Fruit fly (Drosophila melanogaster) whole organism, prepupa: Measurements from ENCODE around the gene Traf-like.
A peak's percentile ranks its signal among the peaks of the same experiment; 100 is the strongest.

Source experiments
- CG10631 ChIP-seq: fragments of 200-800 bp; sonication (Bioruptor generic); optimal IDR thresholded peaks from 2 replicates; lab custom pipeline; 2016; ENCODE audit warnings: missing biosample characterization, missing genetic modification characterization
- CG10669 ChIP-seq: fragments of 200-800 bp; sonication (Bioruptor generic); optimal IDR thresholded peaks from 3 replicates; lab custom pipeline; 2018; ENCODE audit warnings: missing biosample characterization, mild to moderate bottlenecking, missing genetic modification characterization, moderate library complexity
- CG11294 ChIP-seq: fragments of 200-800 bp; sonication (Bioruptor generic); IDR thresholded peaks from 2 replicates; pipeline ENCODE4 v1.3.6; 2022; ENCODE audit warnings: missing biosample characterization, missing genetic modification characterization
- CG11762 ChIP-seq: fragments of 200-800 bp; sonication (Bioruptor generic); optimal IDR thresholded peaks from 3 replicates; lab custom pipeline; 2016; ENCODE audit warnings: missing biosample characterization, missing genetic modification characterization; ENCODE audit not compliant: insufficient read depth
- CG11902 ChIP-seq: fragments of 200-800 bp; sonication (Bioruptor generic); optimal IDR thresholded peaks from 3 replicates; lab custom pipeline; 2016; ENCODE audit warnings: missing biosample characterization, missing genetic modification characterization
- CG15336 ChIP-seq: fragments of 200-800 bp; sonication (Bioruptor generic); IDR thresholded peaks from 2 replicates; pipeline ENCODE4 v1.3.6; 2022; ENCODE audit warnings: missing biosample characterization, missing genetic modification characterization
- CG3032 ChIP-seq: fragments of 200-800 bp; optimal IDR thresholded peaks from 2 replicates; lab custom pipeline; 2019; ENCODE audit warnings: missing biosample characterization, mild to moderate bottlenecking, missing genetic modification characterization, moderate library complexity
- CG31627 ChIP-seq: fragments of 200-800 bp; sonication (Bioruptor generic); optimal IDR thresholded peaks from 3 replicates; lab custom pipeline; 2016; ENCODE audit warnings: missing biosample characterization, missing genetic modification characterization
- CG32006 ChIP-seq: fragments of 200-800 bp; sonication (Bioruptor generic); optimal IDR thresholded peaks from 3 replicates; lab custom pipeline; 2017; ENCODE audit warnings: missing biosample characterization, mild to moderate bottlenecking, missing genetic modification characterization
- CG34406 ChIP-seq: fragments of 200-800 bp; sonication (Bioruptor generic); optimal IDR thresholded peaks from 3 replicates; lab custom pipeline; 2016; ENCODE audit warnings: missing biosample characterization, missing genetic modification characterization
- CG4318 ChIP-seq: fragments of 200-800 bp; sonication (Bioruptor generic); optimal IDR thresholded peaks from 3 replicates; lab custom pipeline; 2017; ENCODE audit warnings: missing biosample characterization, mild to moderate bottlenecking, missing genetic modification characterization
- CG6276 ChIP-seq: fragments of 200-800 bp; sonication (Bioruptor generic); optimal IDR thresholded peaks from 2 replicates; lab custom pipeline; 2017; ENCODE audit warnings: missing biosample characterization, mild to moderate bottlenecking, missing genetic modification characterization
- CG6792 ChIP-seq: fragments of 200-800 bp; sonication (Bioruptor generic); optimal IDR thresholded peaks from 3 replicates; lab custom pipeline; 2016; ENCODE audit warnings: missing biosample characterization, missing genetic modification characterization
- CG6808 ChIP-seq: fragments of 200-800 bp; sonication (Bioruptor generic); optimal IDR thresholded peaks from 3 replicates; lab custom pipeline; 2017; ENCODE audit warnings: missing biosample characterization, missing genetic modification characterization, mild to moderate bottlenecking, moderate library complexity, missing genetic modification reagents
- CG8119 ChIP-seq: fragments of 200-800 bp; sonication (Bioruptor generic); IDR thresholded peaks from 3 replicates; pipeline ENCODE4 v1.3.6; 2022; ENCODE audit warnings: missing biosample characterization, missing genetic modification characterization
- CG8319 ChIP-seq: fragments of 200-800 bp; sonication (Bioruptor generic); optimal IDR thresholded peaks from 3 replicates; lab custom pipeline; 2016; ENCODE audit warnings: missing biosample characterization, missing genetic modification characterization
- CG8632 ChIP-seq: fragments of 200-800 bp; sonication (Bioruptor generic); optimal IDR thresholded peaks from 3 replicates; lab custom pipeline; 2016; ENCODE audit warnings: missing biosample characterization, missing genetic modification characterization
- CG9139 ChIP-seq: fragments of 200-800 bp; sonication (Bioruptor generic); optimal IDR thresholded peaks from 3 replicates; lab custom pipeline; 2017; ENCODE audit warnings: missing biosample characterization, mild to moderate bottlenecking, missing genetic modification characterization
- Eip78C ChIP-seq: fragments of 200-800 bp; sonication (Bioruptor generic); peaks from one replicate; lab custom pipeline; 2016; ENCODE audit warnings: missing biosample characterization, missing genetic modification characterization
- Eip93F ChIP-seq: fragments of 200-800 bp; sonication (Bioruptor generic); optimal IDR thresholded peaks from 2 replicates; lab custom pipeline; 2016; ENCODE audit warnings: missing biosample characterization, mild to moderate bottlenecking, missing genetic modification characterization
- Ets21C ChIP-seq: fragments of 200-800 bp; sonication (Bioruptor generic); optimal IDR thresholded peaks from 3 replicates; lab custom pipeline; 2016; ENCODE audit warnings: missing biosample characterization, missing genetic modification characterization
- Ets96B ChIP-seq: fragments of 200-800 bp; optimal IDR thresholded peaks from 2 replicates; lab custom pipeline; 2019; ENCODE audit warnings: missing biosample characterization, mild to moderate bottlenecking, missing genetic modification characterization, moderate library complexity
- Gug ChIP-seq: fragments of 200-800 bp; sonication (Bioruptor generic); IDR thresholded peaks from 2 replicates; pipeline ENCODE4 v1.3.6; 2022; ENCODE audit warnings: missing biosample characterization, missing genetic modification characterization
- Hr38 ChIP-seq: sonication (Bioruptor generic); optimal IDR thresholded peaks from 2 replicates; lab custom pipeline; 2016; ENCODE audit warnings: missing biosample characterization, missing genetic modification characterization
- Hr39 ChIP-seq: fragments of 200-800 bp; sonication (Bioruptor generic); optimal IDR thresholded peaks from 2 replicates; lab custom pipeline; 2016; ENCODE audit warnings: missing biosample characterization, missing genetic modification characterization
- Met ChIP-seq: fragments of 200-800 bp; sonication (Bioruptor generic); optimal IDR thresholded peaks from 3 replicates; lab custom pipeline; 2016; ENCODE audit warnings: missing biosample characterization, missing genetic modification characterization
- OdsH ChIP-seq: fragments of 200-800 bp; sonication (Bioruptor generic); optimal IDR thresholded peaks from 3 replicates; lab custom pipeline; 2016; ENCODE audit warnings: missing biosample characterization, missing genetic modification characterization
- Smox ChIP-seq: fragments of 200-800 bp; sonication (Bioruptor generic); optimal IDR thresholded peaks from 3 replicates; lab custom pipeline; 2016; ENCODE audit warnings: missing biosample characterization, missing genetic modification characterization
- Sox14 ChIP-seq: fragments of 200-800 bp; sonication (Bioruptor generic); optimal IDR thresholded peaks from 3 replicates; lab custom pipeline; 2016; ENCODE audit warnings: missing biosample characterization, missing genetic modification characterization
- achi ChIP-seq: fragments of 200-800 bp; sonication (Bioruptor generic); optimal IDR thresholded peaks from 3 replicates; lab custom pipeline; 2016; ENCODE audit warnings: missing biosample characterization, missing genetic modification characterization
- acj6 ChIP-seq: fragments of 200-800 bp; sonication (Bioruptor generic); optimal IDR thresholded peaks from 3 replicates; lab custom pipeline; 2016; ENCODE audit warnings: missing biosample characterization, missing genetic modification characterization
- cyc ChIP-seq: fragments of 200-800 bp; sonication (Bioruptor generic); optimal IDR thresholded peaks from 3 replicates; lab custom pipeline; 2016; ENCODE audit warnings: missing biosample characterization, missing genetic modification characterization
- dac ChIP-seq: fragments of 200-800 bp; sonication (Bioruptor generic); optimal IDR thresholded peaks from 2 replicates; lab custom pipeline; 2017; ENCODE audit warnings: missing biosample characterization, mild to moderate bottlenecking, missing genetic modification characterization
- dsx ChIP-seq: fragments of 200-800 bp; optimal IDR thresholded peaks from 3 replicates; lab custom pipeline; 2019; ENCODE audit warnings: missing biosample characterization, mild to moderate bottlenecking, missing genetic modification characterization, moderate library complexity; ENCODE audit not compliant: poor library complexity, severe bottlenecking
- eg ChIP-seq: fragments of 200-800 bp; sonication (Bioruptor generic); IDR thresholded peaks from 3 replicates; pipeline ENCODE4 v1.3.6; 2022; ENCODE audit warnings: missing biosample characterization, missing genetic modification characterization
- esn ChIP-seq: fragments of 200-800 bp; sonication (Bioruptor generic); optimal IDR thresholded peaks from 2 replicates; lab custom pipeline; 2016; ENCODE audit warnings: missing biosample characterization, mild to moderate bottlenecking, missing genetic modification characterization, moderate library complexity
- fd59A ChIP-seq: fragments of 200-800 bp; sonication (Bioruptor generic); optimal IDR thresholded peaks from 2 replicates; lab custom pipeline; 2017; ENCODE audit warnings: missing biosample characterization, mild to moderate bottlenecking, missing genetic modification characterization, missing genetic modification reagents
- fd85E ChIP-seq: fragments of 200-800 bp; sonication (Bioruptor generic); optimal IDR thresholded peaks from 3 replicates; lab custom pipeline; 2016; ENCODE audit warnings: missing biosample characterization, missing genetic modification characterization
- fkh ChIP-seq: fragments of 200-800 bp; sonication (Bioruptor generic); optimal IDR thresholded peaks from 3 replicates; lab custom pipeline; 2017; ENCODE audit warnings: missing biosample characterization, mild to moderate bottlenecking, missing genetic modification characterization, moderate library complexity
- lz ChIP-seq: fragments of 200-800 bp; sonication (Bioruptor generic); optimal IDR thresholded peaks from 3 replicates; lab custom pipeline; 2016; ENCODE audit warnings: missing biosample characterization, missing genetic modification characterization
- net ChIP-seq: fragments of 200-800 bp; sonication (Bioruptor generic); optimal IDR thresholded peaks from 3 replicates; lab custom pipeline; 2016; ENCODE audit warnings: missing biosample characterization, missing genetic modification characterization
- salr ChIP-seq, 2 experiments: fragments of 200-800 bp; sonication (Bioruptor generic); optimal IDR thresholded peaks; 3 replicates each; lab custom pipeline; 2016 to 2018; ENCODE audit warnings: missing biosample characterization in 2 of 2, missing genetic modification characterization in 2 of 2, mild to moderate bottlenecking in 1 of 2
- ss ChIP-seq, 2 experiments: fragments of 200-800 bp; sonication (Bioruptor generic); optimal IDR thresholded peaks; 2 replicates in 1 of 2; 3 replicates in 1 of 2; lab custom pipeline; 2017 to 2018; ENCODE audit warnings: mild to moderate bottlenecking in 2 of 2, missing biosample characterization in 2 of 2, missing genetic modification characterization in 2 of 2, moderate library complexity in 1 of 2
- svp ChIP-seq: fragments of 200-800 bp; sonication (Bioruptor generic); peaks from one replicate; lab custom pipeline; 2016; ENCODE audit warnings: missing biosample characterization, missing genetic modification characterization
- topi ChIP-seq: fragments of 200-800 bp; sonication (Bioruptor generic); optimal IDR thresholded peaks from 3 replicates; lab custom pipeline; 2016; ENCODE audit warnings: missing biosample characterization, missing genetic modification characterization

Traf-like gene

dm6 chrX:16384843-16385726 is 29.8 kb upstream of the Traf-like start, which contains the start of the genes CG9992 and CG4239 (continued):
- TF ChIP-seq Hr39 (GFP tag; lab: Kevin White, UChicago) (no peak), CG9139 (no peak), Eip78C (GFP tag; lab: Kevin White, UChicago) (peak; percentile 66), OdsH (GFP tag; lab: Kevin White, UChicago) (no peak), cyc (GFP tag; lab: Kevin White, UChicago) (peak; percentile 62), fkh (peak; percentile 76), esn (GFP tag; lab: Kevin White, UChicago) (peak; percentile 51), CG32006 (GFP tag; lab: Kevin White, UChicago) (no peak), Gug (peak; percentile 58), CG11902 (GFP tag; lab: Kevin White, UChicago) (peak; percentile 60)

dm6 chrX:16385942-16386392 is 28.9 kb upstream of the Traf-like start:
- TF ChIP-seq CG8119 (peak; percentile 65; the same call in 2 of the 3 replicates), CG34406 (GFP tag; lab: Kevin White, UChicago) (peak; percentile 44), dac (GFP tag; lab: Kevin White, UChicago) (peak; percentile 6), fd59A (GFP tag; lab: Kevin White, UChicago) (peak; percentile 14), acj6 (GFP tag; lab: Kevin White, UChicago) (no peak), CG8319 (peak; percentile 7), Hr39 (GFP tag; lab: Kevin White, UChicago) (peak; percentile 30), dsx (GFP tag; lab: Kevin White, UChicago) (no peak), Ets96B (tag; lab: Kevin White, UChicago) (peak; percentile 34), CG31627 (GFP tag; lab: Kevin White, UChicago) (peak; percentile 41), CG4318 (GFP tag; lab: Kevin White, UChicago) (peak; percentile 23), eg (GFP tag; lab: Robert Waterston, UW) (peak; percentile 55; the same call in 1 of the 3 replicates), CG8632 (GFP tag; lab: Kevin White, UChicago) (peak; percentile 40), CG6792 (GFP tag; lab: Kevin White, UChicago) (peak; percentile 37), CG15336 (GFP tag; lab: Robert Waterston, UW) (peak; percentile 71), Eip78C (GFP tag; lab: Kevin White, UChicago) (peak; percentile 86), ss (GFP tag; optimal IDR thresholded peaks at IDR 0.05; lab: Kevin White, UChicago) (peak; percentile 10 to 33), CG6808 (no peak), Met (GFP tag; lab: Kevin White, UChicago) (peak; percentile 69), cyc (GFP tag; lab: Kevin White, UChicago) (peak; percentile 17), CG32006 (GFP tag; lab: Kevin White, UChicago) (peak; percentile 69), lz (peak; percentile 30), fd85E (GFP tag; lab: Kevin White, UChicago) (no peak), CG11294 (GFP tag; lab: Robert Waterston, UW) (no peak), Hr38 (no peak), CG11762 (peak; percentile 28), achi (peak; percentile 61), salr (GFP tag; optimal IDR thresholded peaks at IDR 0.05; lab: Kevin White, UChicago) (peak in 1 of 2 experiments; percentile 51), CG6276 (GFP tag; lab: Kevin White, UChicago) (peak; percentile 58), net (GFP tag; lab: Kevin White, UChicago) (peak; percentile 54), Eip93F (GFP tag; lab: Kevin White, UChicago) (no peak), CG10631 (GFP tag; lab: Kevin White, UChicago) (peak; percentile 53), fkh (peak; percentile 69), Ets21C (GFP tag; lab: Kevin White, UChicago) (no peak), CG3032 (tag; lab: Kevin White, UChicago) (peak; percentile 32), CG11902 (GFP tag; lab: Kevin White, UChicago) (no peak), svp (peak; percentile 83), esn (GFP tag; lab: Kevin White, UChicago) (peak; percentile 57), CG10669 (peak; percentile 17), Sox14 (GFP tag; lab: Kevin White, UChicago) (peak; percentile 41), OdsH (GFP tag; lab: Kevin White, UChicago) (peak; percentile 44), Smox (peak; percentile 50), topi (GFP tag; lab: Kevin White, UChicago) (peak; percentile 52)
